Worm (Caenorhabditis elegans): ENCODE measurements around the gene C50B6.1.

C50B6.1 gene

DNA sequence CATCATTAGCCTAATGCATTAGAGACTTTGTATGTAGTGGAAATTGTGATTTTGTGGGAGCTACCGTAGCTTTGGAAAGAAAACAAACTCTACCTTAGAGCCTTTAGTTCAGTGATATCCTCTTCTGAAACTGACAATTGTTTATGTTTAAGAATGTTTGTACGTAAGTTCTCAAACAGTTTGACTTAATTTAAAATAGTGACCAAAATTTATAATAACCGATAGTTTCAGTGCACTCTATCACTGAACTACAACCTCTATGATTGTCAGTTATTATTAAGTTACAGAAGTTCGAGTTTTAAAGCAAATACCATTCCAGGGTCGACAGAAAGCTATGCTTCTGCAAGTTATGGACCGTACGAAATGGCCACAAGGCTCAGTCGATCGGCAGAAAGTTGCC, at the start of gene C50B6.1:
Gene C50B6.1 (plus strand): TSS at position 301 of the 400 bp plus-strand sequence.
- no peak for TF ChIP-seq lin-35 (GFP tag; optimal IDR thresholded peaks at IDR 0.05)
- TF ChIP-seq lsy-27 (tag; optimal IDR thresholded peaks at IDR 0.05; ENCODE audit: borderline replicate concordance, insufficient read depth) = no peak
- TF ChIP-seq snpc-3.4 (tag; optimal IDR thresholded peaks at IDR 0.05) = no peak
- TF ChIP-seq rpc-1 (optimal IDR thresholded peaks at IDR 0.05) = no peak
- TF ChIP-seq rpc-1 (tag; optimal IDR thresholded peaks at IDR 0.05) = no peak
- no peak for TF ChIP-seq D2030.7 (GFP tag; IDR thresholded peaks at IDR 0.05)
- TF ChIP-seq Y53G8AR.9 (GFP tag; conservative IDR thresholded peaks at IDR 0.05) = no peak
- no peak for TF ChIP-seq ceh-79 (tag; optimal IDR thresholded peaks at IDR 0.05)
- TF ChIP-seq madf-10 (tag; optimal IDR thresholded peaks at IDR 0.05) = no peak
- no peak for TF ChIP-seq ztf-22 (GFP tag; optimal IDR thresholded peaks at IDR 0.05)
- no peak for TF ChIP-seq zim-3 (tag; optimal IDR thresholded peaks at IDR 0.05)
- no peak for TF ChIP-seq C17E4.6 (GFP tag; IDR thresholded peaks at IDR 0.05)
- no peak for TF ChIP-seq lin-54 (GFP tag; optimal IDR thresholded peaks at IDR 0.05)
- no peak for TF ChIP-seq nhr-27 (tag; optimal IDR thresholded peaks at IDR 0.05)
- TF ChIP-seq madf-6 (GFP tag; IDR thresholded peaks at IDR 0.05) = no peak
- TF ChIP-seq Y95B8A.8 (GFP tag; IDR thresholded peaks at IDR 0.05) = no peak
- TF ChIP-seq ccch-3 (GFP tag; optimal IDR thresholded peaks at IDR 0.05) = no peak
- no peak for TF ChIP-seq egl-44 (GFP tag; IDR thresholded peaks at IDR 0.05)
- TF ChIP-seq Y53F4B.3 (GFP tag; IDR thresholded peaks at IDR 0.05) = no peak
- no peak for TF ChIP-seq him-1 (tag; optimal IDR thresholded peaks at IDR 0.05)
- TF ChIP-seq dpff-1 (tag; optimal IDR thresholded peaks at IDR 0.05) = no peak

DNA sequence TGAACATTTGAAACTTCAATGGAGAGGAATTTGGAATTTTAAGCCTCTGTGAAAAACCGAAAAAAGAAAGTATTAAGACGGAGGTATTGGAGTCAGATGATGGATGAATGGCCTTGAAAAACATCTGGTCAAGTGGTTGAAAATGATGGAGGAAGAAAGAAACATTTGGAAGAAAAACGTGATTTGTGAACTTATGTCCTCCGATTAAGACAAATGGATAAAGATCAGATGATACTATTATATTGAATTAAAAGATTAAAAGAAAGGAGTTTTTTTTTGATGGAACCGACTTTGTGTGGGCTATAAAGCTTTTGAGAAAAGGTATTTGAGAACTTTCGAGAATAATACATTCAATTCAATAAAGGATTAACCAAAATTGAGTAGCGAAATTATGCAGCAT, 49.2 kb upstream of the C50B6.1 start:
- TF ChIP-seq lin-35 (GFP tag; optimal IDR thresholded peaks at IDR 0.05) (peak in 1 of 3 experiments; percentile 6), ekl-4 (GFP tag; IDR thresholded peaks at IDR 0.05) (no peak), ceh-27 (GFP tag; optimal IDR thresholded peaks at IDR 0.05) (peak; percentile 17), lin-26 (GFP tag; IDR thresholded peaks at IDR 0.05) (0 out of 2 replicates have a peak, but pooled peaks have one; percentile 19)

- TF ChIP-seq unc-62 (GFP tag; optimal IDR thresholded peaks at IDR 0.05) = peak; percentile 54
- no peak for TF ChIP-seq bed-1 (GFP tag; IDR thresholded peaks at IDR 0.05)
- TF ChIP-seq dox-1 (GFP tag; IDR thresholded peaks at IDR 0.05) = peak; percentile 49; the same call in 1 of the 2 replicates
- TF ChIP-seq tlf-1 (GFP tag; optimal IDR thresholded peaks at IDR 0.05) = peak; percentile 10
- peak; percentile 90 for TF ChIP-seq nhr-80 (tag; optimal IDR thresholded peaks at IDR 0.05)
- TF ChIP-seq lsl-1 (GFP tag; optimal IDR thresholded peaks at IDR 0.05) = no peak
- TF ChIP-seq cebp-1 (GFP tag; IDR thresholded peaks at IDR 0.05) = peak; percentile 66; the same call in 1 of the 2 replicates
- peak; percentile 83 for TF ChIP-seq cebp-1 (tag; optimal IDR thresholded peaks at IDR 0.05)
- peak; percentile 51 for TF ChIP-seq ztf-22 (GFP tag; optimal IDR thresholded peaks at IDR 0.05)
Measured at ce11 chrV:13262781-13263318, 45.9 kb upstream of the C50B6.1 start.

DNA sequence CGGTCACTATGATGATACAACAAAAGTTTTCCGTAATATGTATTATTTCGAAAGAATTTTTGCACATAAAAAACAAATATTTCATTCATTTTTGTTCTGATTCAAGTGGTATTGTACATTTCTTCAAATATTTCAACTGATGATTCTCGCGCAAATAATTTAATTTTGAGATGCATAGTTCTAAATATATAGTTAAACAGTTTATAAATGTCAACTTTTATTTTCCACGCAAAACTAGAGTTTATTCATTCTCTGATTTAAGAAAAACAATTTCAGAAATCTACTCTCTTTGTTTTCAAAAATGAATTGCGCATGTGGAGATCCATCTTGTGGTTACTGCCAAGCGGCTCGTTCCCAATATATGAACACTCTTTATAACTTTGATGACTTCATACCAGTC, 44.5 kb upstream of the C50B6.1 start, which contains the start of gene zip-5:
Gene zip-5 (plus strand): TSS at position 301 of the 400 bp plus-strand sequence.
- no peak for TF ChIP-seq ceh-100 (GFP tag; IDR thresholded peaks at IDR 0.05)
- TF ChIP-seq let-526 (GFP tag; IDR thresholded peaks at IDR 0.05) = no peak
- TF ChIP-seq somi-1 (GFP tag; optimal IDR thresholded peaks at IDR 0.05) = no peak
- TF ChIP-seq bed-1 (GFP tag; IDR thresholded peaks at IDR 0.05) = no peak
- TF ChIP-seq aptf-2 (GFP tag; conservative IDR thresholded peaks at IDR 0.05) = no peak
- no peak for TF ChIP-seq tbp1 (GFP tag; optimal IDR thresholded peaks at IDR 0.05)
- no peak for TF ChIP-seq mxl-1 (tag; optimal IDR thresholded peaks at IDR 0.05)
- no peak for TF ChIP-seq ztf-25 (GFP tag; IDR thresholded peaks at IDR 0.05)
- TF ChIP-seq F52B5.7 (tag; optimal IDR thresholded peaks at IDR 0.05) = no peak
- no peak for TF ChIP-seq mel-28 (tag; optimal IDR thresholded peaks at IDR 0.05; ENCODE audit: borderline replicate concordance)

Measured in whole organism, young adult.